Worm (Caenorhabditis elegans): ENCODE data around the gene F17E9.3.

F17E9.3 gene

ce11 chrIV:8375381-8375780 is 20.7 kb downstream of the F17E9.3 start (continued):
- peak; percentile 51 to 76 for TF ChIP-seq rec-8 (tag; optimal IDR thresholded peaks at IDR 0.05)

- TF ChIP-seq nhr-120 (GFP tag; IDR thresholded peaks at IDR 0.05): no peak
- no peak for TF ChIP-seq snpc-3.4 (tag; optimal IDR thresholded peaks at IDR 0.05)
- no peak for TF ChIP-seq egrh-3 (GFP tag; IDR thresholded peaks at IDR 0.05)
- no peak for TF ChIP-seq ceh-91 (GFP tag; IDR thresholded peaks at IDR 0.05)
- TF ChIP-seq chd-7 (tag; optimal IDR thresholded peaks at IDR 0.05): no peak
- TF ChIP-seq K12H6.12 (tag; optimal IDR thresholded peaks at IDR 0.05): no peak
- TF ChIP-seq cebp-1 (GFP tag; IDR thresholded peaks at IDR 0.05): no peak; the same call in 1 of the 2 replicates
- TF ChIP-seq cebp-1 (tag; optimal IDR thresholded peaks at IDR 0.05): peak; percentile 68
- peak; percentile 26 for TF ChIP-seq nhr-80 (tag; optimal IDR thresholded peaks at IDR 0.05)
- TF ChIP-seq athp-1 (tag; optimal IDR thresholded peaks at IDR 0.05): no peak
These were observed 22.3 kb downstream of the F17E9.3 start for ce11 chrIV:8376923-8377322.

DNA sequence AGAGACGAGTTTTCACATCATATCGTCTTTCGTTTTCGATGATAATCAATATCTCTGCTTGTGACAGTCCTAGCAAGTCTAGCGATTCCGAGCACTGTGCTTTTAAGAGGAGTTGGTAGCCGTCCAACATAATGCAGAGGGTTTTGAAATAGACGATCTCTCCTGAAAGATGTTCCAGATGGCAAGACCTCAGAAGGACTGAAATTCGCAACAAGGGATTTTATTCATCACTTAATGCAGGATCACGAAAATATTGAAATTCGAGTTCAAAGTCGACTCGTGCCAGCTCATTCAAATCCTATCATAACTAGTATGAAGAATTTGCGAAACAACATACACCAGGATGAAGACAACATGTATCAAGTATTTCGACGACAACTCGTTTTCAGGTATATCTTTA is 22.8 kb downstream of the F17E9.3 start, which contains the start of gene D2096.7:
Gene D2096.7, minus strand, starts transcription at position 130 of the 400 bp plus-strand sequence.
- peak; percentile 72 for TF ChIP-seq tbp1 (GFP tag; optimal IDR thresholded peaks at IDR 0.05)
- TF ChIP-seq unc-130 (GFP tag; optimal IDR thresholded peaks at IDR 0.05): peak; percentile 89
- TF ChIP-seq repo-1 (tag; optimal IDR thresholded peaks at IDR 0.05): peak; percentile 88
- TF ChIP-seq F49E8.2 (tag; optimal IDR thresholded peaks at IDR 0.05; ENCODE audit: insufficient read depth): peak; percentile 95
- peak; percentile 85 for TF ChIP-seq nhr-27 (tag; optimal IDR thresholded peaks at IDR 0.05)
- TF ChIP-seq B0019.2 (GFP tag; conservative IDR thresholded peaks at IDR 0.05): no peak
- TF ChIP-seq pbrm-1 (GFP tag; IDR thresholded peaks at IDR 0.05): peak; percentile 87
- TF ChIP-seq sdz-38 (tag; optimal IDR thresholded peaks at IDR 0.05): no peak
- peak; percentile 86 for TF ChIP-seq ceh-79 (tag; optimal IDR thresholded peaks at IDR 0.05)
- TF ChIP-seq B0035.1 (tag; optimal IDR thresholded peaks at IDR 0.05): peak; percentile 52
- TF ChIP-seq nhr-120 (GFP tag; IDR thresholded peaks at IDR 0.05): 0 out of 2 replicates have a peak, but pooled peaks have one; percentile 55
- no peak for TF ChIP-seq pha-4 (tag; optimal IDR thresholded peaks at IDR 0.05)
- peak; percentile 96 for TF ChIP-seq hrde-1 (tag; optimal IDR thresholded peaks at IDR 0.05; ENCODE audit: borderline replicate concordance)
- TF ChIP-seq cebp-2 (GFP tag; IDR thresholded peaks at IDR 0.05): peak; percentile 70; the same call in 1 of the 2 replicates
- TF ChIP-seq madf-10 (tag; optimal IDR thresholded peaks at IDR 0.05): no peak
- no peak for TF ChIP-seq rpc-1 (optimal IDR thresholded peaks at IDR 0.05)
- TF ChIP-seq rpc-1 (tag; optimal IDR thresholded peaks at IDR 0.05): peak; percentile 11
- peak; percentile 59 for TF ChIP-seq F33H1.4 (GFP tag; IDR thresholded peaks at IDR 0.05)
- TF ChIP-seq akir-1 (GFP tag; optimal IDR thresholded peaks at IDR 0.05): no peak
- TF ChIP-seq attf-5 (GFP tag; optimal IDR thresholded peaks at IDR 0.05): peak; percentile 67
- TF ChIP-seq him-1 (tag; optimal IDR thresholded peaks at IDR 0.05): peak; percentile 80
- no peak for TF ChIP-seq ztf-26 (tag; optimal IDR thresholded peaks at IDR 0.05)
- no peak for TF ChIP-seq C06A6.2 (GFP tag; conservative IDR thresholded peaks at IDR 0.05)
- TF ChIP-seq lin-54 (GFP tag; optimal IDR thresholded peaks at IDR 0.05): peak; percentile 74
- peak; percentile 83 for TF ChIP-seq chd-7 (tag; optimal IDR thresholded peaks at IDR 0.05)
- TF ChIP-seq gei-17 (GFP tag; optimal IDR thresholded peaks at IDR 0.05): peak; percentile 53
- peak; percentile 87 for TF ChIP-seq atf-7 (tag; optimal IDR thresholded peaks at IDR 0.05)
- peak; percentile 96; the same call in 1 of the 2 replicates for TF ChIP-seq ceh-58 (GFP tag; IDR thresholded peaks at IDR 0.05)
- peak; percentile 96 for TF ChIP-seq B0336.3 (GFP tag; IDR thresholded peaks at IDR 0.05)
- TF ChIP-seq unc-62 (GFP tag; optimal IDR thresholded peaks at IDR 0.05): no peak
- TF ChIP-seq ztf-6 (GFP tag; IDR thresholded peaks at IDR 0.05): no peak
- no peak for TF ChIP-seq efl-1 (GFP tag; optimal IDR thresholded peaks at IDR 0.05)
- no peak for TF ChIP-seq ceh-27 (GFP tag; optimal IDR thresholded peaks at IDR 0.05)
- TF ChIP-seq nfyb-1 (GFP tag; IDR thresholded peaks at IDR 0.05): peak; percentile 82
- TF ChIP-seq attf-6 (GFP tag; IDR thresholded peaks at IDR 0.05): peak; percentile 89
- peak; percentile 93 for TF ChIP-seq F52B5.7 (tag; optimal IDR thresholded peaks at IDR 0.05)
- TF ChIP-seq dpl-1 (GFP tag; optimal IDR thresholded peaks at IDR 0.05): no peak
- TF ChIP-seq sptf-2 (GFP tag; optimal IDR thresholded peaks at IDR 0.05): no peak
